Fruit fly (Drosophila melanogaster) Kc167 (cell line): ENCODE results near the gene Ect3.

Experiments used
- insv ChIP-seq: fragments of >200 bp; optimal IDR thresholded peaks from 3 replicates; lab custom pipeline; 2018; ENCODE audit warnings: missing external identifiers
- psq ChIP-seq: fragments of >200 bp; optimal IDR thresholded peaks from 2 replicates; lab custom pipeline; 2017; ENCODE audit warnings: missing external identifiers

DNA sequence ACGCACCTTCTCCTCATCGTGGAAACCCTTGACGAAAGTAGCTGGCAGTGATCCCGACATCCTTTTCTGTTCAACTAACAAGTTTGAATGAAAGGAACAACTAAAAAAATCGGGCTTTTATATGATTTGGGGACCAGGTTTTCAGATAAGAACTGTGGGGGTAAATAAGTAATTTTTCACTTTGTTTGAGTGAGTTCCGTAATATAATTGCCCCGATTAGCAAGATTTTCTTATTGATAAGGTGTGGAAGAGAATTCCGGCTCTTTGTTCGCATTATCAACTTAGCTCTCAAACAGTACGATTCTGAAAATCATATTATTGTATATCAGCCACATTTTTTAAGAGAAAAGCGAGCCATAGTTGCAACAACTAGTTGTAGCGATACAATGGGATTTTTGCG is 17.1 kb upstream of the Ect3 start, which contains the start of gene CG12224:
- TF ChIP-seq insv (lab: Kevin White, UChicago) (no peak), psq (no peak)
